Worm (Caenorhabditis elegans) whole organism, L1 larva: ENCODE measurements around the gene F54B11.4.

ENCODE experiments used
- C04F5.9 ChIP-seq: sonication (generic microtip); optimal IDR thresholded peaks from 2 replicates; lab custom pipeline; 2016; ENCODE audit warnings: missing genetic modification characterization, missing compliant biosample characterization
- C16A3.4 ChIP-seq: fragments of 150-350 bp; optimal IDR thresholded peaks from 2 replicates; lab custom pipeline; 2014; ENCODE audit warnings: missing biosample characterization, missing genetic modification characterization
- F16B12.6 ChIP-seq: fragments of 150-350 bp; optimal IDR thresholded peaks from 2 replicates; lab custom pipeline; 2014; ENCODE audit warnings: missing biosample characterization, missing genetic modification characterization
- Y116A8C.19 ChIP-seq: sonication (generic microtip); optimal IDR thresholded peaks from 2 replicates; lab custom pipeline; 2016; ENCODE audit warnings: missing compliant biosample characterization, missing genetic modification characterization, borderline replicate concordance
- aly-2 ChIP-seq: fragments of 150-350 bp; optimal IDR thresholded peaks from 2 replicates; lab custom pipeline; 2014; ENCODE audit warnings: missing biosample characterization, missing genetic modification characterization
- ceh-63 ChIP-seq: fragments of 200-800 bp; sonication (Bioruptor generic); optimal IDR thresholded peaks from 2 replicates; lab custom pipeline; 2018; ENCODE audit warnings: mild to moderate bottlenecking, missing genetic modification characterization, missing compliant biosample characterization
- ceh-88 ChIP-seq: fragments of 200-800 bp; sonication (Bioruptor generic); IDR thresholded peaks from 2 replicates; pipeline ENCODE4 v1.3.6; 2022; ENCODE audit warnings: missing genetic modification characterization, missing compliant biosample characterization
- ces-1 ChIP-seq: fragments of 150-350 bp; optimal IDR thresholded peaks from 2 replicates; lab custom pipeline; 2014; ENCODE audit warnings: missing biosample characterization, missing genetic modification reagents, missing genetic modification characterization
- dpl-1 ChIP-seq, 3 experiments: fragments of 150-350 bp in 2 of 3; sonication (generic microtip) in 1 of 3; optimal IDR thresholded peaks; 2 replicates each; lab custom pipeline; 2014 to 2017; ENCODE audit warnings: missing biosample characterization in 3 of 3, missing genetic modification characterization in 3 of 3, missing genetic modification reagents in 3 of 3
- efl-1 ChIP-seq, 4 experiments: fragments of 150-350 bp; optimal IDR thresholded peaks in 3 of 4; peaks in 1 of 4; 1 replicate in 1 of 4; 2 replicates in 3 of 4; lab custom pipeline; 2014; ENCODE audit warnings: missing biosample characterization in 2 of 4, missing genetic modification characterization in 2 of 4, missing genetic modification reagents in 2 of 4
- efl-3 ChIP-seq: fragments of 200-800 bp; sonication (Bioruptor generic); optimal IDR thresholded peaks from 2 replicates; lab custom pipeline; 2018; ENCODE audit warnings: mild to moderate bottlenecking, missing genetic modification characterization, missing compliant biosample characterization
- egl-27 ChIP-seq, 2 experiments: fragments of 150-350 bp in 1 of 2; sonication (generic microtip); optimal IDR thresholded peaks; 3 replicates each; lab custom pipeline; 2017 to 2018; ENCODE audit warnings: missing biosample characterization in 2 of 2, missing genetic modification characterization in 2 of 2, missing genetic modification reagents in 2 of 2
- elt-3 ChIP-seq, 6 experiments: fragments of 150-350 bp in 1 of 6; sonication (generic microtip); optimal IDR thresholded peaks; 2 replicates each; lab custom pipeline; 2017 to 2018; ENCODE audit warnings: missing biosample characterization in 6 of 6, missing genetic modification characterization in 6 of 6, inconsistent platforms in 1 of 6
- ets-5 ChIP-seq: fragments of 200-800 bp; sonication (Bioruptor generic); IDR thresholded peaks from 2 replicates; pipeline ENCODE4 v1.3.6; 2022; ENCODE audit warnings: missing genetic modification characterization, missing compliant biosample characterization
- fkh-10 ChIP-seq: sonication (generic microtip); optimal IDR thresholded peaks from 2 replicates; lab custom pipeline; 2017; ENCODE audit warnings: missing biosample characterization, missing genetic modification reagents, missing genetic modification characterization
- fkh-4 ChIP-seq: sonication (generic microtip); optimal IDR thresholded peaks from 2 replicates; lab custom pipeline; 2016; ENCODE audit warnings: missing compliant biosample characterization, missing genetic modification characterization, borderline replicate concordance
- fkh-8 ChIP-seq: sonication (generic microtip); optimal IDR thresholded peaks from 2 replicates; lab custom pipeline; 2016; ENCODE audit warnings: mild to moderate bottlenecking, missing genetic modification characterization, missing compliant biosample characterization
- fos-1 ChIP-seq: fragments of 150-350 bp; optimal IDR thresholded peaks from 2 replicates; lab custom pipeline; 2014; ENCODE audit warnings: missing biosample characterization, missing genetic modification characterization
- grh-1 ChIP-seq: fragments of 200-800 bp; sonication (Bioruptor generic); IDR thresholded peaks from 2 replicates; pipeline ENCODE4 v1.3.6; 2022; ENCODE audit warnings: missing genetic modification reagents, missing genetic modification characterization, missing compliant biosample characterization
- hlh-17 ChIP-seq: fragments of 200-800 bp; sonication (Bioruptor generic); optimal IDR thresholded peaks from 2 replicates; lab custom pipeline; 2018; ENCODE audit warnings: missing genetic modification characterization, mild to moderate bottlenecking, missing compliant biosample characterization, moderate library complexity, borderline replicate concordance
- hlh-4 ChIP-seq: sonication (generic microtip); optimal IDR thresholded peaks from 2 replicates; lab custom pipeline; 2016; ENCODE audit warnings: mild to moderate bottlenecking, missing genetic modification characterization, missing compliant biosample characterization
- hpl-2 ChIP-seq: fragments of 150-350 bp; optimal IDR thresholded peaks from 2 replicates; lab custom pipeline; 2014; ENCODE audit warnings: missing biosample characterization, missing genetic modification reagents, missing genetic modification characterization
- isw-1 ChIP-seq: fragments of 200-800 bp; sonication (Bioruptor generic); IDR thresholded peaks from 2 replicates; pipeline ENCODE4 v1.3.6; 2022; ENCODE audit warnings: missing genetic modification characterization, missing compliant biosample characterization
- jun-1 ChIP-seq: fragments of 150-350 bp; optimal IDR thresholded peaks from 2 replicates; lab custom pipeline; 2014; ENCODE audit warnings: missing biosample characterization, missing genetic modification reagents, missing genetic modification characterization
- lin-14 ChIP-seq: fragments of 200-800 bp; sonication (Bioruptor generic); optimal IDR thresholded peaks from 2 replicates; lab custom pipeline; 2018; ENCODE audit warnings: mild to moderate bottlenecking, missing genetic modification characterization, moderate library complexity, missing compliant biosample characterization
- lin-15B ChIP-seq: fragments of 150-350 bp; sonication (generic microtip); optimal IDR thresholded peaks from 3 replicates; lab custom pipeline; 2014; ENCODE audit warnings: missing biosample characterization, missing genetic modification characterization
- lin-35 ChIP-seq, 2 experiments: fragments of 150-350 bp; optimal IDR thresholded peaks; 2 replicates each; lab custom pipeline; 2014; ENCODE audit warnings: missing biosample characterization in 2 of 2, missing genetic modification characterization in 2 of 2, missing genetic modification reagents in 2 of 2
- lsy-2 ChIP-seq, 2 experiments: fragments of 150-350 bp; optimal IDR thresholded peaks; 2 replicates each; lab custom pipeline; 2014; ENCODE audit warnings: missing biosample characterization in 2 of 2, missing genetic modification characterization in 2 of 2
- mdl-1 ChIP-seq, 2 experiments: fragments of 150-350 bp; optimal IDR thresholded peaks; 2 replicates each; lab custom pipeline; 2014 to 2017; ENCODE audit warnings: missing biosample characterization in 2 of 2, missing genetic modification characterization in 2 of 2, inconsistent platforms in 1 of 2
- mef-2 ChIP-seq: fragments of 150-350 bp; optimal IDR thresholded peaks from 2 replicates; lab custom pipeline; 2014; ENCODE audit warnings: missing biosample characterization, missing genetic modification characterization
- nhr-12 ChIP-seq: sonication (generic microtip); optimal IDR thresholded peaks from 2 replicates; lab custom pipeline; 2017; ENCODE audit warnings: missing biosample characterization, missing genetic modification characterization
- nhr-19 ChIP-seq: fragments of 200-800 bp; sonication (Bioruptor generic); conservative IDR thresholded peaks from 2 replicates; pipeline ENCODE4 v1.3.6; 2022; ENCODE audit warnings: missing genetic modification characterization, missing compliant biosample characterization
- nhr-28 ChIP-seq: fragments of 150-350 bp; optimal IDR thresholded peaks from 2 replicates; lab custom pipeline; 2014; ENCODE audit warnings: missing biosample characterization, missing genetic modification characterization
- nhr-47 ChIP-seq: sonication (generic microtip); optimal IDR thresholded peaks from 2 replicates; lab custom pipeline; 2016; ENCODE audit warnings: mild to moderate bottlenecking, missing genetic modification characterization, moderate library complexity, missing compliant biosample characterization
- nhr-71 ChIP-seq: sonication (generic microtip); optimal IDR thresholded peaks from 2 replicates; lab custom pipeline; 2016; ENCODE audit warnings: mild to moderate bottlenecking, missing genetic modification characterization, moderate library complexity, missing compliant biosample characterization
- nhr-85 ChIP-seq: sonication (generic microtip); peaks from one replicate; lab custom pipeline; 2016; ENCODE audit warnings: missing genetic modification characterization, inconsistent platforms, missing compliant biosample characterization
- pag-3 ChIP-seq: sonication (generic microtip); optimal IDR thresholded peaks from 2 replicates; lab custom pipeline; 2017; ENCODE audit warnings: missing genetic modification characterization, mild to moderate bottlenecking, missing compliant biosample characterization, antibody characterized with exemption, borderline replicate concordance; ENCODE audit not compliant: insufficient read depth
- pqm-1 ChIP-seq: sonication (generic microtip); optimal IDR thresholded peaks from 3 replicates; lab custom pipeline; 2017; ENCODE audit warnings: missing biosample characterization, missing genetic modification characterization
- skn-1 ChIP-seq: fragments of 150-350 bp; optimal IDR thresholded peaks from 2 replicates; lab custom pipeline; 2014; ENCODE audit warnings: missing biosample characterization, missing genetic modification characterization
- snpc-4 ChIP-seq: fragments of 150-350 bp; optimal IDR thresholded peaks from 2 replicates; lab custom pipeline; 2014; ENCODE audit warnings: missing biosample characterization, missing genetic modification characterization
- sox-4 ChIP-seq: sonication (generic microtip); optimal IDR thresholded peaks from 2 replicates; lab custom pipeline; 2016; ENCODE audit warnings: missing genetic modification characterization, missing compliant biosample characterization
- sptf-1 ChIP-seq: fragments of 150-350 bp; optimal IDR thresholded peaks from 2 replicates; lab custom pipeline; 2014; ENCODE audit warnings: missing biosample characterization, missing genetic modification characterization
- swsn-7 ChIP-seq: sonication (generic microtip); optimal IDR thresholded peaks from 2 replicates; lab custom pipeline; 2016; ENCODE audit warnings: missing genetic modification characterization, missing compliant biosample characterization
- unc-30 ChIP-seq: sonication (generic microtip); optimal IDR thresholded peaks from 2 replicates; lab custom pipeline; 2017; ENCODE audit warnings: missing biosample characterization, missing genetic modification characterization
- unc-62 ChIP-seq: fragments of 150-350 bp; optimal IDR thresholded peaks from 2 replicates; lab custom pipeline; 2014; ENCODE audit warnings: missing biosample characterization, missing genetic modification reagents, missing genetic modification characterization
- unc-86 ChIP-seq: sonication (generic microtip); optimal IDR thresholded peaks from 2 replicates; lab custom pipeline; 2016; ENCODE audit warnings: missing genetic modification characterization, missing compliant biosample characterization
- vab-15 ChIP-seq: sonication (generic microtip); optimal IDR thresholded peaks from 2 replicates; lab custom pipeline; 2017; ENCODE audit warnings: missing genotype, mild to moderate bottlenecking, missing genetic modification characterization, missing compliant biosample characterization
- xbp-1 ChIP-seq: sonication (generic microtip); optimal IDR thresholded peaks from 2 replicates; lab custom pipeline; 2016; ENCODE audit warnings: missing genetic modification characterization, missing compliant biosample characterization
- zag-1 ChIP-seq: fragments of 150-350 bp; optimal IDR thresholded peaks from 2 replicates; lab custom pipeline; 2014; ENCODE audit warnings: missing biosample characterization, missing genetic modification characterization
- zip-4 ChIP-seq: fragments of 200-800 bp; sonication (Bioruptor generic); optimal IDR thresholded peaks from 2 replicates; lab custom pipeline; 2018; ENCODE audit warnings: mild to moderate bottlenecking, missing genetic modification characterization, moderate library complexity, missing compliant biosample characterization
- ztf-4 ChIP-seq: fragments of 150-350 bp; optimal IDR thresholded peaks from 2 replicates; lab custom pipeline; 2014; ENCODE audit warnings: missing biosample characterization, missing genetic modification characterization

Gene F54B11.4

DNA sequence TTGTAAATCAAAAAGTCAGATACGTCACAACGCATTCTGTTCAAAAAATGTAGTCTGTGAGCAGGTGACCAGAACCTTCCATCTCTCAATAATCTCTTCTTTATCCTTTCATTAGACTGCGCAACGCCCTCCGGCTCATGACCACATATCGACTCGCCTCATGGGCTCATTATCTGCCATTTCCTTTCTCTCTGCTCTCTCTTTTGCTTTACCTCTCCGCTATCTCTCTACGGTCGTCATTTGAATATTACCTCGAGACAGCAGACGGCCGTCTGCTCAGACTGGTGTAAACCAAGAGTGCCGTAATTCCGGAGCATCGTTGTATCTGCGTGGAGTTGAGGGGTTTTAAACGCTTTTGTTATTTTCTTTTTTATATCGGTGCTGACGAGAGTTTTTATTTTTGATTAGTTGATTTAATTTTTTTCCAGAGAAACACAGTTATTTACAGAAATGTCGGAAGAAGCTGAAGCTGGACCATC lies 5.6 kb downstream of the F54B11.4 start, which contains the start of gene bra-1 (continued):
- TF ChIP-seq skn-1 (peak; percentile 27), elt-3 (tag; optimal IDR thresholded peaks at IDR 0.05; lab: Kevin White, UChicago) (no peak), efl-3 (GFP tag; lab: Kevin White, UChicago) (no peak), ztf-4 (tag; lab: Kevin White, UChicago) (peak; percentile 29), sptf-1 (no peak), fos-1 (tag; lab: Kevin White, UChicago) (peak; percentile 50), F16B12.6 (tag; lab: Kevin White, UChicago) (no peak), pag-3 (tag; lab: Kevin White, UChicago) (no peak), C16A3.4 (tag; lab: Kevin White, UChicago) (peak; percentile 52), nhr-28 (tag; lab: Kevin White, UChicago) (no peak), nhr-47 (tag; lab: Kevin White, UChicago) (peak; percentile 86), lin-14 (GFP tag; lab: Kevin White, UChicago) (peak; percentile 84), lsy-2 (tag; optimal IDR thresholded peaks at IDR 0.05; lab: Kevin White, UChicago) (peak; percentile 47 to 59), sox-4 (tag; lab: Kevin White, UChicago) (peak; percentile 68), snpc-4 (peak; percentile 28), hpl-2 (GFP tag; lab: Kevin White, UChicago) (no peak), xbp-1 (tag; lab: Kevin White, UChicago) (peak; percentile 59), grh-1 (GFP tag; lab: Robert Waterston, UW) (no peak), lin-35 (GFP tag; optimal IDR thresholded peaks at IDR 0.05; lab: Kevin White, UChicago) (peak; percentile 47 to 52), fkh-8 (tag; lab: Kevin White, UChicago) (peak; percentile 94), pqm-1 (tag; lab: Kevin White, UChicago) (no peak), mef-2 (tag; lab: Kevin White, UChicago) (no peak), efl-1 (optimal IDR thresholded peaks at IDR 0.05; lab: Kevin White, UChicago) (peak; percentile 29 to 32), efl-1 (GFP tag; optimal IDR thresholded peaks at IDR 0.05 in 1 of 2; lab: Kevin White, UChicago) (peak; percentile 16 to 61), hlh-4 (tag; lab: Kevin White, UChicago) (no peak), swsn-7 (tag; lab: Kevin White, UChicago) (peak; percentile 71), fkh-4 (peak; percentile 10), fkh-10 (peak; percentile 31), egl-27 (tag; optimal IDR thresholded peaks at IDR 0.05; lab: Kevin White, UChicago) (no peak), nhr-12 (tag; lab: Kevin White, UChicago) (no peak), nhr-71 (tag; lab: Kevin White, UChicago) (peak; percentile 83), vab-15 (tag; lab: Kevin White, UChicago) (peak; percentile 18), nhr-85 (tag; lab: Kevin White, UChicago) (no peak), zip-4 (GFP tag; lab: Kevin White, UChicago) (no peak), unc-62 (GFP tag; lab: Kevin White, UChicago) (no peak), C04F5.9 (tag; lab: Kevin White, UChicago) (no peak), lin-15B (tag; lab: Kevin White, UChicago) (peak; percentile 12), mdl-1 (tag; optimal IDR thresholded peaks at IDR 0.05; lab: Kevin White, UChicago) (no peak), ceh-88 (GFP tag; lab: Robert Waterston, UW) (peak; percentile 9; the same call in 1 of the 2 replicates), isw-1 (peak; percentile 32), ceh-63 (no peak), dpl-1 (GFP tag; optimal IDR thresholded peaks at IDR 0.05; lab: Kevin White, UChicago) (peak in 2 of 3 experiments; percentile 26 to 54)

DNA sequence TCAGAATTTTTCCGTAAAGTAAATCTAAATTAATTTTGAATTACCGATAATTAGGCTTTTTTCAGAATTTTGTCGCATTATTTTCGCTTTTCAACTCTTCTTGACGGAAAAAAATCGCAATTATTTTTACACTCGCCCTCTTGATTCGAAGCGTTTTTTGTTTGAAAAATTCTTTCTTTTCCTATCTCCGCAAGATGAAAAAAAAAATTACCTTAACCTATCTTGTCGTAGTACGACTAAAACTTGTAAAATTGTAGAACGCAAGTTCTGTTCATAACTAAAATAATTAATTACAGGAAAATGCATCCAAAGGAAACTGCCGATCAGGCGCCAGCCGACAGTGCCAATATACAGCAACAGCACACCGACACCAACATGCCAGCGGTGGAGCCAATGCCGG lies 7.7 kb downstream of the F54B11.4 start, which contains the start of gene F54B11.7:
Gene F54B11.7, plus strand, starts transcription at position 301 of the 400 bp plus-strand sequence.
- no peak for TF ChIP-seq hlh-4 (tag; lab: Kevin White, UChicago)
- no peak for TF ChIP-seq zag-1 (tag; lab: Kevin White, UChicago)
- TF ChIP-seq efl-3 (GFP tag; lab: Kevin White, UChicago): no peak
- TF ChIP-seq ces-1 (GFP tag; lab: Kevin White, UChicago): no peak
- no peak for TF ChIP-seq egl-27 (tag; optimal IDR thresholded peaks at IDR 0.05; lab: Kevin White, UChicago)
- no peak for TF ChIP-seq unc-86 (tag; lab: Kevin White, UChicago)
- TF ChIP-seq lsy-2 (tag; optimal IDR thresholded peaks at IDR 0.05; lab: Kevin White, UChicago): no peak
- no peak for TF ChIP-seq nhr-19 (GFP tag; lab: Robert Waterston, UW)
- no peak for TF ChIP-seq hpl-2 (GFP tag; lab: Kevin White, UChicago)
- TF ChIP-seq jun-1 (tag; lab: Kevin White, UChicago): no peak
- no peak for TF ChIP-seq aly-2 (tag; lab: Kevin White, UChicago)
- no peak for TF ChIP-seq ets-5 (GFP tag; lab: Robert Waterston, UW)
- TF ChIP-seq pag-3 (tag; lab: Kevin White, UChicago): no peak
- TF ChIP-seq Y116A8C.19 (tag; lab: Kevin White, UChicago): no peak
- no peak for TF ChIP-seq unc-30 (tag; lab: Kevin White, UChicago)
- TF ChIP-seq hlh-17 (GFP tag; lab: Kevin White, UChicago): no peak
